Fruit fly (Drosophila melanogaster): ENCODE data around the gene dpr8.

DNA sequence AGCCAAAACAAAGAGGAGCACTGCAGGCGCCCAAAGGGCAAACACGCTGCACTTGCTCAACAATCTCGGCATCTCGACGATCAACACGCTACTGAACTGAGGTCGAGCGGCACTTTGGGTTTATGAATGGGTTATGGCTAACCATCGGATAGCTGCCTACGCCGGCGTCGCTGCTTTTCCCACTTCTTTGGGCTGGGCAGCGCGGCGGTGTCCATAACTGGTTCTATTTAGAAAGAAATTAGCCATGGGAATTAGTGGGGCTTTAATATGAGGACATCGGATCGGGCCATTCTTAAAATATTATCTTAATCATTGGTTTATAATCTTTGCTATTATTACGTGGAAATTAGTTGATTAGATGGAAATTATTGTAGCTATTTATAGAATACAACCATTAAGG, 32.7 kb upstream of the dpr8 start, which contains the start of gene CG9400:
- TF ChIP-seq CG10147 (GFP tag; optimal IDR thresholded peaks at IDR 0.05) (no peak), CG7556 (GFP tag; optimal IDR thresholded peaks at IDR 0.05) (no peak), cwo (GFP tag; optimal IDR thresholded peaks at IDR 0.05) (no peak), CG4707 (GFP tag; optimal IDR thresholded peaks at IDR 0.05) (no peak), CG15601 (tag; optimal IDR thresholded peaks at IDR 0.05) (no peak), Kr (GFP tag; optimal IDR thresholded peaks at IDR 0.05) (no peak), CG10431 (GFP tag; optimal IDR thresholded peaks at IDR 0.05) (no peak), zfh2 (GFP tag; optimal IDR thresholded peaks at IDR 0.05) (no peak), kay (GFP tag; optimal IDR thresholded peaks at IDR 0.05) (no peak), CG15514 (GFP tag; optimal IDR thresholded peaks at IDR 0.05) (no peak)

Data from whole organism, embryonic.